Fruit fly (Drosophila melanogaster) whole organism, embryonic: ENCODE data around the gene CG34135.

Source experiments
- CG12299 ChIP-seq: fragments of 200-800 bp; sonication (Bioruptor generic); optimal IDR thresholded peaks from 2 replicates; lab custom pipeline; 2018; ENCODE audit warnings: missing biosample characterization, mild to moderate bottlenecking, missing genetic modification characterization
- CG17385 ChIP-seq: fragments of 200-800 bp; sonication (Bioruptor generic); optimal IDR thresholded peaks from 3 replicates; lab custom pipeline; 2018; ENCODE audit warnings: missing biosample characterization, mild to moderate bottlenecking, missing genetic modification characterization
- CG18619 ChIP-seq: fragments of 200-800 bp; sonication (Bioruptor generic); optimal IDR thresholded peaks from 3 replicates; lab custom pipeline; 2017; ENCODE audit warnings: missing biosample characterization, mild to moderate bottlenecking, missing genetic modification characterization
- CG2129 ChIP-seq: fragments of 200-800 bp; sonication (Bioruptor generic); IDR thresholded peaks from 2 replicates; pipeline ENCODE4 v1.3.6; 2022; ENCODE audit warnings: missing biosample characterization, missing genetic modification characterization; ENCODE audit not compliant: partially characterized antibody
- CG6854 ChIP-seq: fragments of 200-800 bp; sonication (Bioruptor generic); optimal IDR thresholded peaks from 3 replicates; lab custom pipeline; 2017; ENCODE audit warnings: missing biosample characterization, mild to moderate bottlenecking, missing genetic modification characterization
- CG8765 ChIP-seq: fragments of 200-800 bp; sonication (Bioruptor generic); IDR thresholded peaks from 2 replicates; pipeline ENCODE4 v1.3.6; 2022; ENCODE audit warnings: missing biosample characterization, missing genetic modification characterization
- Hr78 ChIP-seq, 2 experiments: fragments of 200-800 bp in 1 of 2; fragments of >200 bp in 1 of 2; sonication (Bioruptor generic) in 1 of 2; optimal IDR thresholded peaks; 2 replicates each; lab custom pipeline; 2017 to 2019; ENCODE audit warnings: missing biosample characterization in 2 of 2, missing genetic modification characterization in 2 of 2, mild to moderate bottlenecking in 1 of 2, moderate library complexity in 1 of 2
- ap ChIP-seq: fragments of 200-800 bp; sonication (Bioruptor generic); IDR thresholded peaks from 2 replicates; pipeline ENCODE4 v1.3.6; 2022; ENCODE audit warnings: missing biosample characterization, missing genetic modification characterization
- grau ChIP-seq: fragments of 200-800 bp; optimal IDR thresholded peaks from 3 replicates; lab custom pipeline; 2019; ENCODE audit warnings: missing biosample characterization, mild to moderate bottlenecking, missing genetic modification characterization, moderate library complexity
- klu ChIP-seq: fragments of 200-800 bp; sonication (Bioruptor generic); IDR thresholded peaks from 2 replicates; pipeline ENCODE4 v1.3.6; 2022; ENCODE audit warnings: missing biosample characterization, missing genetic modification characterization
- nau ChIP-seq: fragments of 200-800 bp; sonication (Bioruptor generic); optimal IDR thresholded peaks from 3 replicates; lab custom pipeline; 2017; ENCODE audit warnings: missing biosample characterization, mild to moderate bottlenecking, missing genetic modification characterization, missing genetic modification reagents
- peb ChIP-seq: fragments of 200-800 bp; sonication (Bioruptor generic); IDR thresholded peaks from 2 replicates; pipeline ENCODE4 v1.3.6; 2022; ENCODE audit warnings: missing biosample characterization, missing genetic modification characterization
- usp ChIP-seq: fragments of >200 bp; optimal IDR thresholded peaks from 2 replicates; lab custom pipeline; 2017; ENCODE audit warnings: missing biosample characterization, missing genetic modification characterization

DNA sequence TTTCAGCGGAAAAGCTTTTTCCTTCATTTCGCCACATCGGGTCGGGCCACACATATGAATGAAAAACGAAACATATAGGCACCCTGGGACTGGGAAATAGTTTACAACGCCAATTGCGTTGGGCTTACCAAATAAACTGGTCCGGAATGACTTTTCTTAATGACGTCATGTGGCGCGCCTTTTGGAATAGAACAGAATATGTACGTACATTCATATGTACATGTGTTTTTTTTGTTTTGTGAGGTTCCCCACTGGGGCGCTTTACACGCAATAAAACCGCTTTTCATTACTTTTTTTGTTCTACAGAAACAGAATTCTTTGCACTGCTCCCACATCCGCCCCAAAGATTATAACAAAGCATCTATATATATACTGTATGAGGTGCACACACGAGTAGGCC is 30.3 kb upstream of the CG34135 start:
- TF ChIP-seq klu (GFP tag; lab: Robert Waterston, UW) (no peak), peb (no peak), ap (no peak), CG2129 (GFP tag; lab: Robert Waterston, UW) (no peak), grau (tag; lab: Kevin White, UChicago) (no peak), CG8765 (GFP tag; lab: Robert Waterston, UW) (no peak), CG18619 (GFP tag; lab: Kevin White, UChicago) (no peak), CG6854 (GFP tag; lab: Kevin White, UChicago) (no peak), Hr78 (GFP tag; optimal IDR thresholded peaks at IDR 0.05; lab: Kevin White, UChicago) (no peak), CG12299 (no peak), nau (GFP tag; lab: Kevin White, UChicago) (no peak), CG17385 (GFP tag; lab: Kevin White, UChicago) (no peak), usp (GFP tag; lab: Kevin White, UChicago) (no peak)
